Worm (Caenorhabditis elegans): Measurements from ENCODE around the gene W03A5.2.

W03A5.2 gene

DNA sequence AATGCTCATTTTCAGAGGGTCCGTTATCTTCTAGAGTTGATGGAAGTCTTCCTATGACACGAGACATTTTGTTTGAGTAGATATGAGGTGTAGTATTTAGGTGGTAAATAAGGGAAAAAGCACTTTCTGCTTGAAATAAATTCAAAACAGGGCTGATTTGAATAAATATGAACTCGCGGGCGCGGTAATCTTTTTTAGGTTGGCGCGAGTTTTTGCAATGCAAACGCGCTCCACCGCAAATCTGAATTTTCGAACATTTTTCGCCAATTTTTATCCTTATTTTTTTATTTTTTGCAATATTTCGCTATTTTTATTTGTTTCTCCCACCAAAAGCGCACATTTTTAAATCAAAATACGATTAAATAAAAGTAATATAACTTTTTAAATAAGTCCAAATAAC, 42.3 kb downstream of the W03A5.2 start, which contains the start of gene skpt-1:
Gene skpt-1, minus strand, starts transcription at position 219 of the 400 bp plus-strand sequence.
- TF ChIP-seq fkh-10 (GFP tag; optimal IDR thresholded peaks at IDR 0.05) = no peak
- TF ChIP-seq nhr-19 (GFP tag; conservative IDR thresholded peaks at IDR 0.05) = 0 out of 2 replicates have a peak, but pooled peaks have one; percentile 16
- TF ChIP-seq xbp-1 (tag; optimal IDR thresholded peaks at IDR 0.05) = no peak
- peak; percentile 49 for TF ChIP-seq F16B12.6 (tag; optimal IDR thresholded peaks at IDR 0.05)
- no peak for TF ChIP-seq C04F5.9 (tag; optimal IDR thresholded peaks at IDR 0.05)
- no peak for TF ChIP-seq mep-1 (tag; optimal IDR thresholded peaks at IDR 0.05)
- TF ChIP-seq nhr-71 (tag; optimal IDR thresholded peaks at IDR 0.05) = peak; percentile 36
- TF ChIP-seq lin-14 (GFP tag; optimal IDR thresholded peaks at IDR 0.05) = peak; percentile 32
- TF ChIP-seq ceh-82 (tag; optimal IDR thresholded peaks at IDR 0.05) = peak in 1 of 3 experiments; percentile 34
- TF ChIP-seq snu-23 (GFP tag; optimal IDR thresholded peaks at IDR 0.05) = peak; percentile 26
- TF ChIP-seq hpl-2 (GFP tag; optimal IDR thresholded peaks at IDR 0.05) = no peak
- TF ChIP-seq elt-3 (tag; optimal IDR thresholded peaks at IDR 0.05) = no peak
- TF ChIP-seq lin-35 (GFP tag; optimal IDR thresholded peaks at IDR 0.05) = peak; percentile 80 to 93
- TF ChIP-seq rnt-1 (tag; optimal IDR thresholded peaks at IDR 0.05) = peak; percentile 17
- peak; percentile 79 to 89 (median 86) for TF ChIP-seq dpl-1 (GFP tag; optimal IDR thresholded peaks at IDR 0.05)
- no peak for TF ChIP-seq ama-1 (optimal IDR thresholded peaks at IDR 0.05)
- TF ChIP-seq nhr-20 (tag; optimal IDR thresholded peaks at IDR 0.05) = peak; percentile 11
- TF ChIP-seq swsn-7 (tag; optimal IDR thresholded peaks at IDR 0.05) = peak; percentile 9
- TF ChIP-seq C16A3.4 (tag; optimal IDR thresholded peaks at IDR 0.05) = peak; percentile 44
- peak; percentile 29 to 84 for TF ChIP-seq lsy-2 (tag; optimal IDR thresholded peaks at IDR 0.05)
- peak; percentile 45 for TF ChIP-seq lin-15B (tag; optimal IDR thresholded peaks at IDR 0.05)
- TF ChIP-seq ztf-4 (tag; optimal IDR thresholded peaks at IDR 0.05) = no peak
- no peak for TF ChIP-seq egl-13 (tag; optimal IDR thresholded peaks at IDR 0.05)
- peak; percentile 41 for TF ChIP-seq skn-1 (tag; optimal IDR thresholded peaks at IDR 0.05)
- TF ChIP-seq nhr-85 (tag) = peak; percentile 16
- TF ChIP-seq nhr-47 (tag; optimal IDR thresholded peaks at IDR 0.05) = peak; percentile 33
- TF ChIP-seq blmp-1 (tag; optimal IDR thresholded peaks at IDR 0.05) = peak; percentile 13
- TF ChIP-seq efl-1 (optimal IDR thresholded peaks at IDR 0.05) = peak; percentile 72 to 84
- peak; percentile 87 to 99 for TF ChIP-seq efl-1 (GFP tag; optimal IDR thresholded peaks at IDR 0.05 in 1 of 2)

ce11 chrIII:5449762-5450308, 44.0 kb downstream of the W03A5.2 start, which contains the start of gene F48E8.8:
Gene F48E8.8 (minus strand): TSS chrIII:5449812.
- TF ChIP-seq xbp-1 (tag; optimal IDR thresholded peaks at IDR 0.05) (peak; percentile 32), nhr-85 (tag) (peak; percentile 70), ceh-90 (tag; optimal IDR thresholded peaks at IDR 0.05) (no peak), tbx-2 (tag; optimal IDR thresholded peaks at IDR 0.05) (peak; percentile 81), efl-3 (GFP tag; optimal IDR thresholded peaks at IDR 0.05) (no peak), fkh-8 (tag; optimal IDR thresholded peaks at IDR 0.05) (peak; percentile 67), mep-1 (tag; optimal IDR thresholded peaks at IDR 0.05) (peak; percentile 30), C34B4.2 (tag; optimal IDR thresholded peaks at IDR 0.05) (no peak), pag-3 (tag; optimal IDR thresholded peaks at IDR 0.05; ENCODE audit: borderline replicate concordance, insufficient read depth) (no peak), ztf-4 (tag; optimal IDR thresholded peaks at IDR 0.05) (no peak), C16A3.4 (tag; optimal IDR thresholded peaks at IDR 0.05) (no peak), efl-1 (optimal IDR thresholded peaks at IDR 0.05) (peak; percentile 77 to 83), efl-1 (GFP tag; optimal IDR thresholded peaks at IDR 0.05 in 1 of 2) (peak; percentile 65 to 96), isw-1 (GFP tag; IDR thresholded peaks at IDR 0.05) (peak; percentile 33), skn-1 (tag; optimal IDR thresholded peaks at IDR 0.05) (peak; percentile 55), sptf-1 (tag; optimal IDR thresholded peaks at IDR 0.05) (no peak), nhr-84 (tag; optimal IDR thresholded peaks at IDR 0.05) (no peak), nhr-71 (tag; optimal IDR thresholded peaks at IDR 0.05) (peak; percentile 74), pqm-1 (tag; optimal IDR thresholded peaks at IDR 0.05) (no peak), alr-1 (tag; optimal IDR thresholded peaks at IDR 0.05; ENCODE audit: borderline replicate concordance) (no peak), tlp-1 (tag; optimal IDR thresholded peaks at IDR 0.05) (no peak), nhr-28 (tag; optimal IDR thresholded peaks at IDR 0.05) (no peak), zag-1 (tag; optimal IDR thresholded peaks at IDR 0.05) (no peak), mdl-1 (tag; optimal IDR thresholded peaks at IDR 0.05) (peak in 1 of 2 experiments; percentile 34), irx-1 (tag; optimal IDR thresholded peaks at IDR 0.05) (no peak), unc-98 (GFP tag; IDR thresholded peaks at IDR 0.05) (no peak), elt-2 (tag; optimal IDR thresholded peaks at IDR 0.05) (no peak), lin-13 (GFP tag; optimal IDR thresholded peaks at IDR 0.05) (no peak), nhr-19 (GFP tag; conservative IDR thresholded peaks at IDR 0.05) (0 out of 2 replicates have a peak, but pooled peaks have one; percentile 36), egl-27 (tag; optimal IDR thresholded peaks at IDR 0.05) (no peak), rnt-1 (tag; optimal IDR thresholded peaks at IDR 0.05) (peak; percentile 83), mab-9 (GFP tag; IDR thresholded peaks at IDR 0.05) (peak; percentile 81), C04F5.9 (tag; optimal IDR thresholded peaks at IDR 0.05) (no peak)
